Worm (Caenorhabditis elegans) whole organism, mixed stage, embryonic: ENCODE measurements around the gene epg-9.

ENCODE experiments used
- ham-2 ChIP-seq: fragments of 200-800 bp; sonication (Bioruptor generic); optimal IDR thresholded peaks from 2 replicates; lab custom pipeline; 2018; ENCODE audit warnings: mild to moderate bottlenecking, missing genetic modification characterization, missing compliant biosample characterization
- lin-13 ChIP-seq: fragments of 150-350 bp; optimal IDR thresholded peaks from 2 replicates; lab custom pipeline; 2014; ENCODE audit warnings: missing biosample characterization, missing genetic modification characterization
- mep-1 ChIP-seq: fragments of 150-350 bp; optimal IDR thresholded peaks from 2 replicates; lab custom pipeline; 2017; ENCODE audit warnings: missing biosample characterization, missing genetic modification reagents, missing genetic modification characterization, inconsistent platforms
- nhr-12 ChIP-seq: fragments of 150-350 bp; optimal IDR thresholded peaks from 2 replicates; lab custom pipeline; 2014; ENCODE audit warnings: missing biosample characterization, missing genetic modification characterization
- nhr-237 ChIP-seq: fragments of 150-350 bp; optimal IDR thresholded peaks from 2 replicates; lab custom pipeline; 2014; ENCODE audit warnings: missing biosample characterization, missing genetic modification characterization
- nhr-28 ChIP-seq: fragments of 150-350 bp; optimal IDR thresholded peaks from 2 replicates; lab custom pipeline; 2014; ENCODE audit warnings: missing biosample characterization, missing genetic modification characterization

- TF ChIP-seq nhr-237 (tag; lab: Kevin White, UChicago) (no peak), mep-1 (tag; lab: Kevin White, UChicago) (no peak), lin-13 (tag; lab: Kevin White, UChicago) (no peak), nhr-12 (tag; lab: Kevin White, UChicago) (no peak), nhr-28 (tag; lab: Kevin White, UChicago) (no peak), ham-2 (GFP tag; lab: Kevin White, UChicago) (no peak)
Observed at ce11 chrIV:2602862-2603189, 1.9 kb downstream of the epg-9 start.
